Worm (Caenorhabditis elegans): Measurements from ENCODE around the gene nhr-161.

The nhr-161 gene

DNA sequence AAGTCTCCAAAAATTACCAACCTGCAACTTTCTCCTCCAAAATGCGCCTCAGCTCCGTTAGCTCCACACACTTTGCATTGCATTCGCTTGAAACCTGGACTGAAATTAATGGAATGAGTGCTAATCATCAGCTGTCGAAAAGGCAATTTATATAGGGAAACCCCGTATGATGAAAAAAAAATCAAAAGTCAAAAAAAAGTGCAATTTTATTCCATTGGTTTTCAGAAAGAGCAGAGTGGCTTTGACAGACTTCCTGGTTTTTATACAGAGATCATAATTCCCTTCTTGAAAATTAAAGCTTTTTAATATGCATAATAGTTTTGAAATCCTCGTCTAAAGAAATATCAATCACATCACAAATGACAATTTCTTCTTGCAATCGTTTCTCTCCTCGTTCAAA, 5.0 kb upstream of the nhr-161 start, which contains the start of gene nhr-139:
TSS of gene nhr-139 (minus strand) at position 101 of the 400 bp plus-strand sequence.
- TF ChIP-seq hmbx-1 (tag; optimal IDR thresholded peaks at IDR 0.05): no peak
- TF ChIP-seq tra-4 (tag; optimal IDR thresholded peaks at IDR 0.05): no peak

DNA sequence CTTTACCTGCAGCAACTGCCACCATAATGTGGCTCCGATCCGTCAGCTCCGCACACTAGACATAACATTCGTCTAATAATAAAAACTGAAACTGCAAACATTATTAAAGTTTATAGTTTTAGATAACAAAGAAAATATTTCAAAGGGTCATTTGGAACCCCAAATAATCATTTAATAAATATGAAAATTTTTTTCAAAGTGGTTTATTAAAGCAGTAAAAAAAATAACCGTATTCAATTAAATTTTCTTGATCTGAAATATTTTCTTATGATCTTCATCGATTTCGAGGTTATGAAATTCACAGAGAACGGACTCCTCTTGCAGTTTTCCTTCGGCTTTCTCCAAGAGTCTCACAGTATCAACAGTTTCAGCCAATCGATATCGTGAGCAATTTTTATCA, 3.2 kb upstream of the nhr-161 start, which contains the start of gene nhr-163:
TSS of gene nhr-163 (minus strand) at position 101 of the 400 bp plus-strand sequence.
- TF ChIP-seq tbx-37 (GFP tag; conservative IDR thresholded peaks at IDR 0.05) (no peak), B0310.2 (tag; optimal IDR thresholded peaks at IDR 0.05) (no peak), scrt-1 (GFP tag; IDR thresholded peaks at IDR 0.05) (no peak), F13C5.2 (tag; optimal IDR thresholded peaks at IDR 0.05) (no peak), ceh-13 (GFP tag; optimal IDR thresholded peaks at IDR 0.05) (no peak), ama-1 (optimal IDR thresholded peaks at IDR 0.05) (no peak), tbx-11 (GFP tag; IDR thresholded peaks at IDR 0.05) (no peak), tra-4 (tag; optimal IDR thresholded peaks at IDR 0.05) (no peak), aly-1 (tag; optimal IDR thresholded peaks at IDR 0.05) (no peak), hmbx-1 (tag; optimal IDR thresholded peaks at IDR 0.05) (no peak), hnd-1 (tag; optimal IDR thresholded peaks at IDR 0.05) (no peak), hmg-4 (GFP tag; optimal IDR thresholded peaks at IDR 0.05) (no peak), pes-1 (GFP tag; IDR thresholded peaks at IDR 0.05) (no peak), flt-1 (GFP tag; IDR thresholded peaks at IDR 0.05) (no peak), ets-7 (tag; optimal IDR thresholded peaks at IDR 0.05) (no peak), ceh-36 (tag; optimal IDR thresholded peaks at IDR 0.05) (no peak), sea-1 (GFP tag; conservative IDR thresholded peaks at IDR 0.05) (no peak)

DNA sequence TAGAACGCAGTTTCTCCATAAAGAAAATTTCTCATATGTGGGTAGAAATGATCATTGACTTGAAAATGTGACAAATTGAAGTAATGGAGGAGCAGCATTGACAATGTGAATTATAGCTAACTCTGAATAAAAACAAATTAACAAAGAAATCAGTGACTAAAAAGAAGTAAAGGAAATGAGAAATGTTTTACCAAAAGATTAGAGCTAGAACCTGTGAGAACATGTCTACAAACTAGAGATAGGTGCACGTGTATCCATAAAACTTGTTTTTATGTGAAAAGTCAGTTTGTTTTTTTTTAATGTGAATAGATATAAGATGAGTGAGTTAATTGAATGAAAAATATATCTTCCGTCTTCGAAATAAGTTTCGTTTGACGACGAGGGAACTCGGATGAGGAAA, 3.7 kb downstream of the nhr-161 start, which contains the start of gene sre-12:
TSS of gene sre-12 (minus strand) at position 101 of the 400 bp plus-strand sequence.
- TF ChIP-seq ceh-13 (GFP tag; optimal IDR thresholded peaks at IDR 0.05) (no peak), flt-1 (GFP tag; IDR thresholded peaks at IDR 0.05) (no peak)

DNA sequence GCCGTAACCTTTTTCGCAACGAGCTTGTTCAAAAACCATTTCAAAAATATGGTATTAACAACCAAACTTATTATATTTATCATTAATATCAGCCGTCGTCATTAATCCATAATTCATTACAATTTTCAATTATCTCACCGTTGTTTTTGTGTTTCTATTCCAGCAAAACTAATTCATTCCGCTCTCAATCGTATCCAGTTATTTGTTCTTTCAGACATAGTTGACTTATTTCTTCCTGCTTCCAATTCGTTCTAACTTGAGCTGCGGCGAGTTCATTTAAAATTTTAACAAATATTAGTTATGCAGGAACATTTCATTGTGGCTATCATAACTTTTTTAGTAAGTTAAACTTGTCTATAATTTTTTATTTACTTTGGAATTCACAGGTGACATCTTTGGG, 6.7 kb downstream of the nhr-161 start, which contains the start of gene srx-16:
TSS of gene srx-16 (plus strand) at position 301 of the 400 bp plus-strand sequence.
- TF ChIP-seq hmbx-1 (tag; optimal IDR thresholded peaks at IDR 0.05) (no peak), pes-1 (GFP tag; IDR thresholded peaks at IDR 0.05) (no peak), flt-1 (GFP tag; IDR thresholded peaks at IDR 0.05) (no peak), hnd-1 (tag; optimal IDR thresholded peaks at IDR 0.05) (no peak), hmg-4 (GFP tag; optimal IDR thresholded peaks at IDR 0.05) (no peak), ceh-13 (GFP tag; optimal IDR thresholded peaks at IDR 0.05) (no peak), tbx-37 (GFP tag; conservative IDR thresholded peaks at IDR 0.05) (no peak)

DNA sequence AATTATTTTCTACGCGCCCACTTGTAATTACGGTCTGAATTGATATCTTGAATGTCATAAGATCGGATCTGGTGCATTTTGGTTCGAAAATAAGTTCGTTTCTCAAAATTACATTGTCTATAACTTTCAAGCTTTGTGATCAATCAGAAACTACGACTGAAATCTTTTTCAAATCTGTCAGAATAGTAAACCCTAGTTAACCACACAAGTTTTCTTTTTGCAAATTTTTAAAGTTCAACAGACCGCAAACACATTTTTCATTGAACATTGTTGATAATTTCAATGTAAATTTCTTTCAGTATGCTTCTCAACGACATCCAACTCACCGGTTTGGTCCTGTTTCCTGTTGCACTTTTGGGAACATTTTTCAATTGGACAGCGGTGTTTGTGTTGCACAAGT, 11.1 kb downstream of the nhr-161 start, which contains the start of gene srx-59:
TSS of gene srx-59 (plus strand) at position 301 of the 400 bp plus-strand sequence.
- TF ChIP-seq tbx-37 (GFP tag; conservative IDR thresholded peaks at IDR 0.05): no peak
- no peak for TF ChIP-seq sea-1 (GFP tag; conservative IDR thresholded peaks at IDR 0.05)
- TF ChIP-seq flt-1 (GFP tag; IDR thresholded peaks at IDR 0.05): no peak
- no peak for TF ChIP-seq aly-1 (tag; optimal IDR thresholded peaks at IDR 0.05)
- no peak for TF ChIP-seq tra-4 (tag; optimal IDR thresholded peaks at IDR 0.05)
- TF ChIP-seq F13C5.2 (tag; optimal IDR thresholded peaks at IDR 0.05): no peak
- TF ChIP-seq ets-7 (tag; optimal IDR thresholded peaks at IDR 0.05): no peak
- no peak for TF ChIP-seq tbx-11 (GFP tag; IDR thresholded peaks at IDR 0.05)

DNA sequence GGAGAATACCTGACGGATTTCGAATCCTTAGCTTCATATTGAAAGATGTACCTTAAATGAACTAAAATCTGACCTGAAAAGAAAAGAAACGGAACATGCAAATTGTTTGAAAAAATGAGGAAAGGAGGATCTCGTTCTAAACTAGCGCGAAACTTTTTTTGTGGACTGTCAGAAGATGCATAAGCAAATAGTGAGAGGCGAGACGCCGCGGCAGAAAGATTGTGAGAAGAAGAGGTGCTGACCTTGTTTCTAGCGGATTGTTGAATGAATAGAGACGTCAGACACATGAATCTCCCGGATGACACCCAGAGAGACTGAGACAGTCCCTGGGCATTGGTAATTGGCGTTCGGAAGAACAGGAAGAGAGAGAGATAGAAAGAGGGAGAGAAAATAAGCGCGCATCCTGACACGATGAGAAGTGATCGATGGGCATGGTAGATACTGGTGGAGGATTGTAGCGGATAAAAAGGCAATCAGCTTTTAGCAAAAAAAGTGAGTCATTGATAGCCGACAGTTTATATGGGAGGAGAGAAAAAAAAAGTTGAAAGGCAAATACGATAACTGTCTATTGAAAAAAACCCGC, 12.7 kb downstream of the nhr-161 start, which contains the start of gene ptr-15:
TSS of gene ptr-15 (minus strand) at position 51 of the 583 bp plus-strand sequence.
- TF ChIP-seq ama-1 (optimal IDR thresholded peaks at IDR 0.05) (no peak), tra-4 (tag; optimal IDR thresholded peaks at IDR 0.05) (no peak), hmbx-1 (tag; optimal IDR thresholded peaks at IDR 0.05) (no peak), tbx-37 (GFP tag; conservative IDR thresholded peaks at IDR 0.05) (no peak), tbx-11 (GFP tag; IDR thresholded peaks at IDR 0.05) (no peak), ceh-13 (GFP tag; optimal IDR thresholded peaks at IDR 0.05) (no peak), pes-1 (GFP tag; IDR thresholded peaks at IDR 0.05) (no peak), F13C5.2 (tag; optimal IDR thresholded peaks at IDR 0.05) (no peak)

DNA sequence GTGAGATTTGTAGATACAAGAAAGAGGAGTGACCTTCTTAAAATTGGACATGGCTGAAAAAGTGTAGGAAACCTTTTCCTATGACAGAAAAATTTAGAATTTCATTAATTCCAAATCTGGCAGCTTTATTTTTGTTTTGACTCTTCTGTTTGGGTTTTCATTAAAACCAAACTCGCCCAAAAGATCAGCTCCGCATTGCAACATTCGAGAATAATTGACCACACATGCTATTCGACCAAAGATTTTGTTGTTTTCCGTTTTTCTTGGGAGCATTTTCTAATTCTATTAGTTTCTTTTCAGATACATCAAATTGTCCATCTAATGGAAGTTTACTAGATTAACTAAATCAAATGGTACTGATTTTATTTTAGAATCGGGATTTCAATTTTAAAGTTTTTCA, 26.5 kb downstream of the nhr-161 start, which contains the start of gene mec-1:
TSS of gene mec-1 (plus strand) at position 301 of the 400 bp plus-strand sequence.
- no peak for TF ChIP-seq tbx-37 (GFP tag; conservative IDR thresholded peaks at IDR 0.05)
- TF ChIP-seq sea-1 (GFP tag; conservative IDR thresholded peaks at IDR 0.05): no peak
- TF ChIP-seq ceh-13 (GFP tag; optimal IDR thresholded peaks at IDR 0.05): no peak
- TF ChIP-seq aly-1 (tag; optimal IDR thresholded peaks at IDR 0.05): no peak
- TF ChIP-seq pes-1 (GFP tag; IDR thresholded peaks at IDR 0.05): no peak

DNA sequence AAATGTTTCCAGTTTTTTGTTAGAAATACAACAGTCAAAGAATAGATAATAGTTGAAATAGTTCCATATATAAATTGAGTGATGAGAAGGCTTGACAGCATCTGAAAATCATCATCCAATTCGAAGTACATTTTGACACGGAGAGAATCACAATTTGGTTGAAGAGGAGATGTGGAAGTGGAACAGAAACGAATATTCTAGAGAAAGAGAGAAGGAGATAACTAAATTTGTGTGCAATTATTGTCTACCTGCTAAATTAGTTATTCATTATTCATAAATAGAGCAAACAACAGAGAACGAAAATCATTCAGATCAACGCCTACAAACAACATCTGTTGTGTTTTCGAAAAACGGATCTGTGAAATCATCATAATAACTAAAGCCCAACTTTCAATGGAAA, 28.9 kb downstream of the nhr-161 start, which contains the start of gene srg-31:
TSS of gene srg-31 (minus strand) at position 101 of the 400 bp plus-strand sequence.
- no peak for TF ChIP-seq hmbx-1 (tag; optimal IDR thresholded peaks at IDR 0.05)

DNA sequence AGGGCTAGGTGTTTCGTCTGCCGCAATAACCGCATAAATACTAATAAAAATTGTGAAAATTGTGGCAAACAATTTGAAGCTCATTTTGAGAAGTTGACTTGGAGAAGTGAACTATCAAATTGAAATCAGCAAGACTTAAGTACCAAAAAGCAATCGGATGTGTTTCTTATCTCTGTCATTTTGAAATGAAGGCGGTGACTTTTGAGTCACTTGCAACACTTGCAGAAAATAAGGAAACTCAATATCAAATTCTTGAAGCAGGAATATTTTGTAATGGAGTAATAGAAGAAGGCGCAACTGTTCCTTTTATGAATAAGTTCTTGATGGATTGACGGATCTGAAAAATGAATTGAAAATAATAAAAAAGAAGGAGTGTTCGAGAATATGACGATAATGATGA, 31.4 kb downstream of the nhr-161 start, which contains the start of gene T07H8.11:
TSS of gene T07H8.11 (minus strand) at position 101 of the 400 bp plus-strand sequence.
- TF ChIP-seq hnd-1 (tag; optimal IDR thresholded peaks at IDR 0.05) (no peak), ama-1 (optimal IDR thresholded peaks at IDR 0.05) (no peak), scrt-1 (GFP tag; IDR thresholded peaks at IDR 0.05) (no peak), hmbx-1 (tag; optimal IDR thresholded peaks at IDR 0.05) (no peak), B0310.2 (tag; optimal IDR thresholded peaks at IDR 0.05) (no peak), ceh-36 (tag; optimal IDR thresholded peaks at IDR 0.05) (no peak), tbx-11 (GFP tag; IDR thresholded peaks at IDR 0.05) (no peak), sea-1 (GFP tag; conservative IDR thresholded peaks at IDR 0.05) (no peak), ceh-13 (GFP tag; optimal IDR thresholded peaks at IDR 0.05) (no peak), tbx-37 (GFP tag; conservative IDR thresholded peaks at IDR 0.05) (no peak), pes-1 (GFP tag; IDR thresholded peaks at IDR 0.05) (no peak), flt-1 (GFP tag; IDR thresholded peaks at IDR 0.05) (no peak), aly-1 (tag; optimal IDR thresholded peaks at IDR 0.05) (no peak), hmg-4 (GFP tag; optimal IDR thresholded peaks at IDR 0.05) (no peak), tra-4 (tag; optimal IDR thresholded peaks at IDR 0.05) (no peak)
